Worm (Caenorhabditis elegans) whole organism, early embryonic: Measurements from ENCODE around the gene K09F6.3.

ENCODE experiments used
- ama-1 ChIP-seq: fragments of 150-350 bp; optimal IDR thresholded peaks from 2 replicates; lab custom pipeline; 2014
- ceh-13 ChIP-seq: fragments of 200-800 bp; sonication (Bioruptor generic); optimal IDR thresholded peaks from 2 replicates; lab custom pipeline; 2018; ENCODE audit warnings: mild to moderate bottlenecking, missing genetic modification characterization, missing compliant biosample characterization
- flt-1 ChIP-seq: fragments of 200-800 bp; sonication (Bioruptor generic); IDR thresholded peaks from 2 replicates; pipeline ENCODE4 v1.3.6; 2022; ENCODE audit warnings: missing genetic modification characterization, missing compliant biosample characterization
- hmbx-1 ChIP-seq: sonication (generic microtip); optimal IDR thresholded peaks from 2 replicates; lab custom pipeline; 2016; ENCODE audit warnings: mild to moderate bottlenecking, missing genetic modification characterization, missing compliant biosample characterization
- hnd-1 ChIP-seq: sonication (generic microtip); optimal IDR thresholded peaks from 2 replicates; lab custom pipeline; 2016; ENCODE audit warnings: missing genetic modification characterization, missing compliant biosample characterization
- scrt-1 ChIP-seq: fragments of 200-800 bp; sonication (Bioruptor generic); IDR thresholded peaks from 2 replicates; pipeline ENCODE4 v1.3.6; 2022; ENCODE audit warnings: missing genetic modification characterization, missing compliant biosample characterization
- tbx-11 ChIP-seq: fragments of 200-800 bp; sonication (Bioruptor generic); IDR thresholded peaks from 2 replicates; pipeline ENCODE4 v1.3.6; 2022; ENCODE audit warnings: missing genetic modification characterization, missing compliant biosample characterization

- TF ChIP-seq hnd-1 (tag; lab: Kevin White, UChicago): no peak
- TF ChIP-seq tbx-11: no peak
- no peak for TF ChIP-seq ama-1 (lab: Kevin White, UChicago)
- no peak for TF ChIP-seq ceh-13 (GFP tag; lab: Kevin White, UChicago)
- TF ChIP-seq hmbx-1 (tag; lab: Kevin White, UChicago): no peak
- TF ChIP-seq scrt-1 (GFP tag; lab: Robert Waterston, UW): no peak
- TF ChIP-seq flt-1 (GFP tag; lab: Robert Waterston, UW): no peak
These were observed 22.5 kb downstream of the K09F6.3 start, which contains the start of gene K09F6.15 for ce11 chrII:2277418-2277817.
